Worm (Caenorhabditis elegans): ENCODE data around the gene arrd-8.

Gene arrd-8

DNA sequence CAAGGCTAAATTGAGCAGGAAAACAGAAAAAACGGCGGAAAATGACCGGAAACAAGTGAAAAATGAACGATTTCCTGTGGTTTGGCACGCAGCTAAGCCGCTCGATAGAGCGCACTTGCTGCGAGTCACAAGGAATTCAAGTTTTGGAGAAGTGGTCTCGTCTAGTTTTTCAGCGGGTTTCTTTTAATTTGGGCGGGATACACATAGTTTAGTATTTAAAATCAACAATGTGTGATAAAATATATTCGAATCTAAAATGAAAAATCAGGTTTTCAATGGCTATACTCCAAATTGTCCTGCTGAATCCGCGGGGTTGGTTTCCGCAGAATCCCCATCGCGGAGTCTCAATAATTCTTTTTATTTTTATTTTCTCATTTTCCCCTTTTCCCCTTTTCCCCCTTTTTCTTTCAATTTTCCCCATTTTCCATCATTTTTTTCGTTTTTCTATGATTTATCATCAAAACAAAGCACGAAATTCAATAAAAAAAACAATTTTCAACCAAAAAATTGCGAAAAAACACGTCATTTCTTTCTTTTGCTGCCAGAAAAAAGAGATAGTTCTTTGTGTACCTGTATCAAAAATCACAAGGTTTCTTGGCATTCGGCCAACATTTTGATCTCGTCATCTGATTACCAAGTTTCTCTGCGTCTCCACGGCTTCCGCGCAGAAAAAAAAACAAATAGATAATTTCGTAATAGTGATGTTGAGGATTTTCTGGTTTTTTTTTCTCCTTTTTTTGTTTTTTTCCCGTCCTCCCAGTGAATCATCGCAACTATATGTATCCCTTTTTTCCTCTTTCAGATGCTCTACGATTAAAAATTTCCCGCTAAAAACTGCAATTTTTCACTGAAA, 22.6 kb upstream of the arrd-8 start, which contains the start of gene ippk-1:
Gene ippk-1, plus strand, starts transcription at position 803 of the 853 bp plus-strand sequence.
- no peak for TF ChIP-seq tab-1 (GFP tag; IDR thresholded peaks at IDR 0.05)
- peak; percentile 72 for TF ChIP-seq klf-2 (GFP tag; conservative IDR thresholded peaks at IDR 0.05)
- TF ChIP-seq ztf-29 (GFP tag; IDR thresholded peaks at IDR 0.05), result no peak
- TF ChIP-seq ref-1 (GFP tag; conservative IDR thresholded peaks at IDR 0.05), result 0 out of 2 replicates have a peak, but pooled peaks have one; percentile 24
- peak; percentile 68 for TF ChIP-seq T22C8.4 (GFP tag; IDR thresholded peaks at IDR 0.05)
- peak; percentile 78 for TF ChIP-seq cog-1 (tag; optimal IDR thresholded peaks at IDR 0.05)
- TF ChIP-seq ztf-23 (GFP tag; IDR thresholded peaks at IDR 0.05), result peak; percentile 66; the same call in 1 of the 2 replicates

DNA sequence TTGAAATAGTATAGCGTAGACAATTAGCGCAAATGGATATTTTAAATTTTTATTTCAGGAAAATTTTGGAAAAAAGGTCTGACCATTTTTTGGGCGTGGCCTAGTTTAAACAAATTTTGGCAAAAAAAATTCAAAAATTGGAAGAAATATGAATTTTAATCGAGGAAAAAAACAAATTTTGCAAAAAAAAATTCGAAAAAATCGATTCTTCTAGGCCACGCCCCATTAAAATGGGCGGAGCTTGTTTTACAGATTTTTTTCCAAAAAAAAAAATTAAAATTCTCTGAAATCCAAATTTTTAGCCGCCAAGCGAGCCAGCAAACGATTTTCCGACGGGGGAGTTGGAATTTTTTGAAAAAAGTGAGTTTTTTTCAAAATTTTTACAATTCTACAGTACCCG, 15.6 kb upstream of the arrd-8 start, which contains the start of gene nadk-2:
Gene nadk-2, plus strand, starts transcription at position 301 of the 400 bp plus-strand sequence.
- no peak for TF ChIP-seq cog-1 (tag; optimal IDR thresholded peaks at IDR 0.05)
- no peak for TF ChIP-seq klf-2 (GFP tag; conservative IDR thresholded peaks at IDR 0.05)

DNA sequence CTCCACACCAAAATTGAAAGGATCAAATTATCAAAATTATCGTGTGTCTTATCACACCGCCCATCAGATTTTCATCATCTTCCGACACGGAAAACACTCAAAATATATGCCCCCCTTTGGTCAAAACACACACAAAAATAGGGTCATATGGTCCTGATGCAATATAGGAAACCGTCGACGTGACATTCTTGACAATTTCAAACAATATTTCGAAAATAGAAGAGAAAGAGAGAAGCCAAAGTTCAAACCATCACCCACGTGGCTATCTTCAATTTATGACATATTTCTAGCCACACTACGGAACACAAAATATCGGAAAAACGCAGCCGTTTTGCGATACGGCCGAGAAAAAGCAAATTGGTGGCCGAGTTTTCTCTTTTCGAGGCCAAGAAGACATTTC, 14.3 kb upstream of the arrd-8 start:
- TF ChIP-seq klf-2 (GFP tag; conservative IDR thresholded peaks at IDR 0.05) (no peak), cog-1 (tag; optimal IDR thresholded peaks at IDR 0.05) (no peak), ref-1 (GFP tag; conservative IDR thresholded peaks at IDR 0.05) (no peak), med-1 (GFP tag; optimal IDR thresholded peaks at IDR 0.05; ENCODE audit: insufficient read depth) (no peak), tab-1 (GFP tag; IDR thresholded peaks at IDR 0.05) (no peak), ztf-23 (GFP tag; IDR thresholded peaks at IDR 0.05) (no peak), flt-1 (GFP tag; IDR thresholded peaks at IDR 0.05) (no peak), T22C8.4 (GFP tag; IDR thresholded peaks at IDR 0.05) (no peak), ztf-29 (GFP tag; IDR thresholded peaks at IDR 0.05) (no peak)

DNA sequence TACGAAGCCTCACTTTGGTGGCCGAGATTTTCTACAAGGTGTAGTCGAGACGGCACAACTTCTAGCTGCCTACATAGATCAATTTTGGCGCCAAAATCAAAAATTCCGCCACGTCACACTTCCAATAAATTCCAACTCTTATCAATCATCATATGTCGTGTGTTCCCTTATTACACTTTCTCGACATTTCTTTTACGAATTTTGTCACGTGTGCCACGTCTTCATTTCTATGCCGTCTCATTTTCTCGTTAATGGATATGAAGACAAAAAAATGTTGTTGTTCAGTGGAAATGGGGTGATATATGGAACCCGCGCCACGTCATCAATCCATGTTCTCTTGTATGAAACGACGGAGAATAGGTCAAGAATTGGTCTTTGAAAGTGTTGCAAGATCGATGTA, 13.3 kb upstream of the arrd-8 start:
- TF ChIP-seq med-1 (GFP tag; optimal IDR thresholded peaks at IDR 0.05; ENCODE audit: insufficient read depth), result no peak
- TF ChIP-seq T22C8.4 (GFP tag; IDR thresholded peaks at IDR 0.05), result no peak
- TF ChIP-seq flt-1 (GFP tag; IDR thresholded peaks at IDR 0.05), result no peak
- no peak for TF ChIP-seq cog-1 (tag; optimal IDR thresholded peaks at IDR 0.05)
- TF ChIP-seq ref-1 (GFP tag; conservative IDR thresholded peaks at IDR 0.05), result no peak
- no peak for TF ChIP-seq tab-1 (GFP tag; IDR thresholded peaks at IDR 0.05)
- TF ChIP-seq ztf-29 (GFP tag; IDR thresholded peaks at IDR 0.05), result no peak
- no peak for TF ChIP-seq klf-2 (GFP tag; conservative IDR thresholded peaks at IDR 0.05)

DNA sequence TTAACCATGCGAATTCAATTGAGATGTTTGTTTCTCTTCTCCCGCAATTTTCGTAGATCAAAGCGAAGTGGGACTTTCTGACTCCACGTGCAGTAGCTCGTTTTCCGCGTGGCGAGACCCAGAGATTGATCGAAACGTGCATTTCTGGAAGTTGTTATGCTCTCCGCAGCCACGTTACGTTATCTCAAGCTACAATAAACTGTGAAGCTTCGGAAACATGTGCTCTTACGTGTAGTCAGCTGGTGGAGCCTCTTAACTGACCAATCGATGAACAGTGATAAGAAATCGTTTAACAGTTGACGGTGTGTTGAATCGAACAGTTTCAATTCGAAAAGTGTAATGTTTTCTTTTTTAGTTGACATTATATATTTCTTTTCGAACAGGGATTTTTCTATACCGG, 12.7 kb upstream of the arrd-8 start:
- TF ChIP-seq med-1 (GFP tag; optimal IDR thresholded peaks at IDR 0.05; ENCODE audit: insufficient read depth) (no peak), T22C8.4 (GFP tag; IDR thresholded peaks at IDR 0.05) (no peak), flt-1 (GFP tag; IDR thresholded peaks at IDR 0.05) (no peak), ref-1 (GFP tag; conservative IDR thresholded peaks at IDR 0.05) (no peak), cog-1 (tag; optimal IDR thresholded peaks at IDR 0.05) (no peak), klf-2 (GFP tag; conservative IDR thresholded peaks at IDR 0.05) (no peak), tab-1 (GFP tag; IDR thresholded peaks at IDR 0.05) (no peak), ztf-29 (GFP tag; IDR thresholded peaks at IDR 0.05) (no peak), ztf-23 (GFP tag; IDR thresholded peaks at IDR 0.05) (no peak)

DNA sequence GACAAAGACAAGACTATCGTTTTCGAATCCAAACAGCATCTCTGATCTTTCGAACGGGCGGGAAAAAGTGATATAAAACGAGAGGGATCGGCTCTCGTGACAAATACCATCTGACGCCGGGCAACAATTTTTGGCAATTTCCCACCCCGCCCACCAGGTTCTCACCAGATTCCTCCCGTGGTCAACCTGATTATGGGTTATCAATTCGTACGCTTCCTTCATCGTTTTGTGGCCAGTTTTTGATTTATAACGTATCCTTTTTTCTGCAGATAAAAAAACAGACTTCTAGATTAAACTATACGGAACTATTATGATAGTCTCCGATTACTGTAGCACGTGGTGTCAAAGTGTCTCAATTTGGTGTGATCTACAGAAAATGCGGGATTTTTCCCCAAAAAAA, 12.0 kb upstream of the arrd-8 start:
- no peak for TF ChIP-seq ztf-23 (GFP tag; IDR thresholded peaks at IDR 0.05)
- no peak for TF ChIP-seq ztf-29 (GFP tag; IDR thresholded peaks at IDR 0.05)
- no peak for TF ChIP-seq T22C8.4 (GFP tag; IDR thresholded peaks at IDR 0.05)
- TF ChIP-seq med-1 (GFP tag; optimal IDR thresholded peaks at IDR 0.05; ENCODE audit: insufficient read depth), result no peak
- TF ChIP-seq ref-1 (GFP tag; conservative IDR thresholded peaks at IDR 0.05), result no peak
- TF ChIP-seq tab-1 (GFP tag; IDR thresholded peaks at IDR 0.05), result no peak
- TF ChIP-seq cog-1 (tag; optimal IDR thresholded peaks at IDR 0.05), result no peak
- no peak for TF ChIP-seq klf-2 (GFP tag; conservative IDR thresholded peaks at IDR 0.05)
- TF ChIP-seq flt-1 (GFP tag; IDR thresholded peaks at IDR 0.05), result no peak

DNA sequence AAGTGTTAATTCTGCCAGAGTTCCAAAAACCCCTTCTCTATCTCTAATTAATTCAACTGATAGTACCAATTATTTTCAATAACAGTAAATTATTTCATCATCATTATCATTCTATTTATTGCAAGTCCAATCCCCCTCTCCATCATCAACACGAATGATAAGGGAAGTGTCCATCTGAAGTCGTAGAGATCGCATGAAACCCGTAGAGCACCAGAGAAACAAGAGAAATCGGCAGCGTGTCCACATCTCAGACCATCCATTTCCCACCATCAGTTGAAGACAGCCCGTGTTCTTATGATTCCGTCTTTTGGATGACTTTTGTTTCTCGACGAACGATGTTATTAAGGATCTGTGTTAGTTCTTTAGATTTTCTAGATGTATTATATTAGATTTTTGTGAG, 11.4 kb upstream of the arrd-8 start:
- TF ChIP-seq tab-1 (GFP tag; IDR thresholded peaks at IDR 0.05) (no peak), cog-1 (tag; optimal IDR thresholded peaks at IDR 0.05) (no peak), klf-2 (GFP tag; conservative IDR thresholded peaks at IDR 0.05) (no peak), ref-1 (GFP tag; conservative IDR thresholded peaks at IDR 0.05) (no peak), ztf-29 (GFP tag; IDR thresholded peaks at IDR 0.05) (no peak), med-1 (GFP tag; optimal IDR thresholded peaks at IDR 0.05; ENCODE audit: insufficient read depth) (no peak), flt-1 (GFP tag; IDR thresholded peaks at IDR 0.05) (no peak), T22C8.4 (GFP tag; IDR thresholded peaks at IDR 0.05) (no peak), ztf-23 (GFP tag; IDR thresholded peaks at IDR 0.05) (no peak)

DNA sequence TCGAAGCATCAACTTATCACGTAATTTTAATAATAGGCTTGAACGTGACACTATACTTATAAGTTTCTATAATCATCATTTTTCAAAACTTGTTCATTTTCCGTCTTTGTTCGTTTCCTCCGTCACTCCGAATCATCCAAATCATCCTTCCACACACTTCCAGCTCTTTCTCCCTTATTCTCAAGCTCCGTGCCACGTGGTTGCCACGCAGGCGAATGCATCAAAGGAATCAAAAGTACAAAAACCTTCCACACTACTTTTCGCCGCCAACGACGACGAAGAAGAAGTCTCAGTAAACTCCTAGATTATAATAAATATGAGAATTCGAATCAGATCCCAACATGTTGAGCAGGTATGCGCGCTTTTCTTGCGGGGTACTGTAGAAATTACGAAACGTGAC, 10.7 kb upstream of the arrd-8 start:
- no peak for TF ChIP-seq ztf-23 (GFP tag; IDR thresholded peaks at IDR 0.05)
- TF ChIP-seq tab-1 (GFP tag; IDR thresholded peaks at IDR 0.05), result no peak
- TF ChIP-seq klf-2 (GFP tag; conservative IDR thresholded peaks at IDR 0.05), result no peak
- TF ChIP-seq med-1 (GFP tag; optimal IDR thresholded peaks at IDR 0.05; ENCODE audit: insufficient read depth), result no peak
- TF ChIP-seq cog-1 (tag; optimal IDR thresholded peaks at IDR 0.05), result no peak
- no peak for TF ChIP-seq ztf-29 (GFP tag; IDR thresholded peaks at IDR 0.05)
- TF ChIP-seq T22C8.4 (GFP tag; IDR thresholded peaks at IDR 0.05), result no peak
- no peak for TF ChIP-seq ref-1 (GFP tag; conservative IDR thresholded peaks at IDR 0.05)
- TF ChIP-seq flt-1 (GFP tag; IDR thresholded peaks at IDR 0.05), result no peak

DNA sequence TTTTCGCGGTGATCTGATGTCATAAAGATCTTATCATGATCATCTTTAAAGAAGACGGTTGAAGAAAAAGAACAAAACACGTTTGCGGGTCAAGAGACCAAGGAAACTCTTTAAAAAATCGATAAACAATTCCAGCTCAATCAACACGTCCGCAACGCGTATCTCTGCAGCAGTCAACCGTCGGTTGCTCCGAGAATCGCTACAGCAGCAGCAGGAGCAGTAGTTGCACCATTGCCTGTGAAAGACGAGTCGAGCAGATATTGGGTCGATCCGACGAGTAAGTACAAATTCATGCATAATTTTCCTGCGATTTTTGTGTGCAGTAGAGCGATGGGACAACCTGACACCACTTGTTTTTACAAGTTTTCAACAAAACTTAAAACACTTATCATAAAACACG, 10.3 kb upstream of the arrd-8 start:
- TF ChIP-seq cog-1 (tag; optimal IDR thresholded peaks at IDR 0.05) (no peak), med-1 (GFP tag; optimal IDR thresholded peaks at IDR 0.05; ENCODE audit: insufficient read depth) (no peak), klf-2 (GFP tag; conservative IDR thresholded peaks at IDR 0.05) (no peak), T22C8.4 (GFP tag; IDR thresholded peaks at IDR 0.05) (no peak)
